Fruit fly (Drosophila melanogaster) whole organism, embryonic: ENCODE measurements around the gene CG4452.

Source experiments
- Antp ChIP-seq: fragments of 200-800 bp; sonication (Bioruptor generic); optimal IDR thresholded peaks from 3 replicates; lab custom pipeline; 2016; ENCODE audit warnings: missing biosample characterization, missing genetic modification characterization
- B-H2 ChIP-seq: fragments of 200-800 bp; sonication (Bioruptor generic); optimal IDR thresholded peaks from 2 replicates; lab custom pipeline; 2018; ENCODE audit warnings: missing biosample characterization, mild to moderate bottlenecking, missing genetic modification characterization
- Blimp-1 ChIP-seq: fragments of 200-800 bp; sonication (Bioruptor generic); optimal IDR thresholded peaks from 3 replicates; lab custom pipeline; 2018; ENCODE audit warnings: missing biosample characterization, missing genetic modification characterization, mild to moderate bottlenecking, moderate library complexity, missing genetic modification reagents
- CG12219 ChIP-seq: fragments of 200-800 bp; sonication (Bioruptor generic); optimal IDR thresholded peaks from 3 replicates; lab custom pipeline; 2018; ENCODE audit warnings: missing biosample characterization, mild to moderate bottlenecking, missing genetic modification characterization
- CG12391 ChIP-seq: fragments of 200-800 bp; sonication (Bioruptor generic); optimal IDR thresholded peaks from 3 replicates; lab custom pipeline; 2018; ENCODE audit warnings: missing biosample characterization, mild to moderate bottlenecking, missing genetic modification characterization, moderate library complexity
- CG12744 ChIP-seq: fragments of 200-800 bp; sonication (Bioruptor generic); optimal IDR thresholded peaks from 2 replicates; lab custom pipeline; 2016; ENCODE audit warnings: missing biosample characterization, missing genetic modification characterization
- CG12942 ChIP-seq: fragments of 200-800 bp; sonication (Bioruptor generic); optimal IDR thresholded peaks from 3 replicates; lab custom pipeline; 2016; ENCODE audit warnings: missing biosample characterization, missing genetic modification characterization
- CG14667 ChIP-seq: fragments of 200-800 bp; sonication (Bioruptor generic); IDR thresholded peaks from 2 replicates; pipeline ENCODE4 v1.3.6; 2022; ENCODE audit warnings: missing biosample characterization, missing genetic modification characterization
- CG15601 ChIP-seq: fragments of 200-800 bp; sonication (Bioruptor generic); optimal IDR thresholded peaks from 3 replicates; lab custom pipeline; 2019; ENCODE audit warnings: missing biosample characterization, mild to moderate bottlenecking, missing genetic modification characterization, moderate library complexity
- CG1602 ChIP-seq: fragments of 200-800 bp; sonication (Bioruptor generic); optimal IDR thresholded peaks from 3 replicates; lab custom pipeline; 2016; ENCODE audit warnings: missing biosample characterization, missing genetic modification characterization
- CG18476 ChIP-seq: fragments of 200-800 bp; sonication (Bioruptor generic); optimal IDR thresholded peaks from 2 replicates; lab custom pipeline; 2016; ENCODE audit warnings: missing biosample characterization, mild to moderate bottlenecking, missing genetic modification characterization
- CG32532 ChIP-seq: fragments of 200-800 bp; sonication (Bioruptor generic); IDR thresholded peaks from 2 replicates; pipeline ENCODE4 v1.3.6; 2022; ENCODE audit warnings: missing biosample characterization, missing genetic modification characterization
- CG3407 ChIP-seq: fragments of 200-800 bp; sonication (Bioruptor generic); optimal IDR thresholded peaks from 2 replicates; lab custom pipeline; 2018; ENCODE audit warnings: missing biosample characterization, mild to moderate bottlenecking, missing genetic modification characterization
- CG3995 ChIP-seq: fragments of 200-800 bp; sonication (Bioruptor generic); optimal IDR thresholded peaks from 3 replicates; lab custom pipeline; 2016; ENCODE audit warnings: missing biosample characterization, missing genetic modification characterization
- CG42726 ChIP-seq: fragments of 200-800 bp; sonication (Bioruptor generic); IDR thresholded peaks from 2 replicates; pipeline ENCODE4 v1.3.6; 2022; ENCODE audit warnings: missing biosample characterization, missing genetic modification characterization; ENCODE audit not compliant: partially characterized antibody
- CG6791 ChIP-seq: fragments of 200-800 bp; sonication (Bioruptor generic); IDR thresholded peaks from 3 replicates; pipeline ENCODE4 v1.3.6; 2022; ENCODE audit warnings: missing biosample characterization, missing genetic modification characterization; ENCODE audit not compliant: partially characterized antibody
- CG7271 ChIP-seq: fragments of 200-800 bp; sonication (Bioruptor generic); optimal IDR thresholded peaks from 2 replicates; lab custom pipeline; 2018; ENCODE audit warnings: missing biosample characterization, mild to moderate bottlenecking, missing genetic modification characterization, moderate library complexity
- CG7963 ChIP-seq: fragments of 200-800 bp; sonication (Bioruptor generic); IDR thresholded peaks from 3 replicates; pipeline ENCODE4 v1.3.6; 2022; ENCODE audit warnings: missing biosample characterization, missing genetic modification characterization; ENCODE audit not compliant: partially characterized antibody
- CG8924 ChIP-seq: fragments of 200-800 bp; optimal IDR thresholded peaks from 3 replicates; lab custom pipeline; 2019; ENCODE audit warnings: missing biosample characterization, mild to moderate bottlenecking, missing genetic modification characterization, moderate library complexity
- CG9932 ChIP-seq: fragments of 200-800 bp; sonication (Bioruptor generic); IDR thresholded peaks from 2 replicates; pipeline ENCODE4 v1.3.6; 2022; ENCODE audit warnings: missing biosample characterization, missing genetic modification characterization
- Dbx ChIP-seq: fragments of 200-800 bp; sonication (Bioruptor generic); IDR thresholded peaks from 3 replicates; pipeline ENCODE4 v1.3.6; 2022; ENCODE audit warnings: missing biosample characterization, missing genetic modification characterization
- Dref ChIP-seq: fragments of 200-800 bp; sonication (Bioruptor generic); IDR thresholded peaks from 2 replicates; pipeline ENCODE4 v1.3.6; 2022; ENCODE audit warnings: missing biosample characterization, missing genetic modification characterization
- Hand ChIP-seq: fragments of 200-800 bp; sonication (Bioruptor generic); optimal IDR thresholded peaks from 2 replicates; lab custom pipeline; 2017; ENCODE audit warnings: mild to moderate bottlenecking, missing biosample characterization, missing genetic modification reagents, missing genetic modification characterization
- Hmx ChIP-seq: fragments of 200-800 bp; sonication (Bioruptor generic); optimal IDR thresholded peaks from 2 replicates; lab custom pipeline; 2016; ENCODE audit warnings: missing biosample characterization, missing genetic modification characterization
- Hr3 ChIP-seq: fragments of 200-800 bp; sonication (Bioruptor generic); optimal IDR thresholded peaks from 3 replicates; lab custom pipeline; 2016; ENCODE audit warnings: missing biosample characterization, missing genetic modification characterization
- Med ChIP-seq: fragments of 200-800 bp; sonication (Bioruptor generic); peaks from one replicate; lab custom pipeline; 2016; ENCODE audit warnings: missing biosample characterization, missing genetic modification characterization, mild to moderate bottlenecking, inconsistent platforms, moderate library complexity
- Scr ChIP-seq: fragments of 200-800 bp; sonication (Bioruptor generic); IDR thresholded peaks from 2 replicates; pipeline ENCODE4 v1.3.6; 2022; ENCODE audit warnings: missing biosample characterization, missing genetic modification characterization; ENCODE audit not compliant: partially characterized antibody
- Sin3A ChIP-seq: fragments of >200 bp; optimal IDR thresholded peaks from 2 replicates; lab custom pipeline; 2018
- Tbp ChIP-seq: fragments of >200 bp; optimal IDR thresholded peaks from 2 replicates; lab custom pipeline; 2018; ENCODE audit warnings: missing biosample characterization, missing genetic modification characterization
- Xbp1 ChIP-seq: fragments of 200-800 bp; sonication (Bioruptor generic); optimal IDR thresholded peaks from 3 replicates; lab custom pipeline; 2016; ENCODE audit warnings: missing biosample characterization, mild to moderate bottlenecking, missing genetic modification characterization
- fd96Cb ChIP-seq: fragments of 200-800 bp; sonication (Bioruptor generic); optimal IDR thresholded peaks from 2 replicates; lab custom pipeline; 2018; ENCODE audit warnings: missing biosample characterization, mild to moderate bottlenecking, missing genetic modification characterization, moderate library complexity
- hb ChIP-seq: fragments of 200-800 bp; sonication (Bioruptor generic); IDR thresholded peaks from 3 replicates; pipeline ENCODE4 v1.3.6; 2022; ENCODE audit warnings: missing biosample characterization, missing genetic modification characterization; ENCODE audit not compliant: partially characterized antibody
- knrl ChIP-seq: fragments of 200-800 bp; sonication (Bioruptor generic); IDR thresholded peaks from 3 replicates; pipeline ENCODE4 v1.3.6; 2022; ENCODE audit warnings: missing biosample characterization, missing genetic modification characterization; ENCODE audit not compliant: partially characterized antibody
- lbe ChIP-seq: fragments of 200-800 bp; sonication (Bioruptor generic); optimal IDR thresholded peaks from 2 replicates; lab custom pipeline; 2016; ENCODE audit warnings: missing biosample characterization, mild to moderate bottlenecking, missing genetic modification characterization
- mam ChIP-seq: fragments of 200-800 bp; sonication (Bioruptor generic); optimal IDR thresholded peaks from 3 replicates; lab custom pipeline; 2016; ENCODE audit warnings: missing biosample characterization, missing genetic modification characterization
- mld ChIP-seq: fragments of 200-800 bp; sonication (Bioruptor generic); IDR thresholded peaks from 3 replicates; pipeline ENCODE4 v1.3.6; 2022; ENCODE audit warnings: missing biosample characterization, missing genetic modification characterization; ENCODE audit not compliant: partially characterized antibody
- nerfin-2 ChIP-seq: fragments of 200-800 bp; sonication (Bioruptor generic); IDR thresholded peaks from 2 replicates; pipeline ENCODE4 v1.3.6; 2022; ENCODE audit warnings: missing biosample characterization, missing genetic modification characterization; ENCODE audit not compliant: partially characterized antibody
- pan ChIP-seq, 4 experiments: fragments of >200 bp in 3 of 4; fragments of 200-800 bp in 1 of 4; sonication (Bioruptor generic) in 1 of 4; optimal IDR thresholded peaks in 3 of 4; IDR thresholded peaks in 1 of 4; 2 replicates each; pipeline versions ENCODE4 v1.3.6 to Lab custom; 2017 to 2022; ENCODE audit warnings: missing biosample characterization in 2 of 4, missing genetic modification characterization in 2 of 4, mixed read lengths in 1 of 4
- pho ChIP-seq: fragments of 200-800 bp; sonication (Bioruptor generic); optimal IDR thresholded peaks from 2 replicates; lab custom pipeline; 2016; ENCODE audit warnings: missing biosample characterization, missing genetic modification characterization
- phol ChIP-seq: fragments of 200-800 bp; sonication (Bioruptor generic); optimal IDR thresholded peaks from 3 replicates; lab custom pipeline; 2018; ENCODE audit warnings: missing biosample characterization, mild to moderate bottlenecking, missing genetic modification characterization, moderate library complexity
- row ChIP-seq: fragments of 200-800 bp; sonication (Bioruptor generic); IDR thresholded peaks from 3 replicates; pipeline ENCODE4 v1.3.6; 2022; ENCODE audit warnings: missing biosample characterization, missing genetic modification characterization
- sc ChIP-seq, 3 experiments: fragments of >200 bp in 2 of 3; fragments of 200-800 bp in 1 of 3; sonication (Bioruptor generic) in 1 of 3; optimal IDR thresholded peaks; 2 replicates in 2 of 3; 3 replicates in 1 of 3; lab custom pipeline; 2017; ENCODE audit warnings: mild to moderate bottlenecking in 1 of 3, missing biosample characterization in 1 of 3, missing genetic modification characterization in 1 of 3, missing genetic modification reagents in 1 of 3
- slbo ChIP-seq: fragments of 200-800 bp; sonication (Bioruptor generic); IDR thresholded peaks from 2 replicates; pipeline ENCODE4 v1.3.6; 2022; ENCODE audit warnings: missing biosample characterization, missing genetic modification characterization
- sna ChIP-seq: fragments of 200-800 bp; sonication (Bioruptor generic); IDR thresholded peaks from 2 replicates; pipeline ENCODE4 v1.3.6; 2022; ENCODE audit warnings: missing biosample characterization, missing genetic modification characterization; ENCODE audit not compliant: partially characterized antibody
- tin ChIP-seq: fragments of 200-800 bp; sonication (Bioruptor generic); optimal IDR thresholded peaks from 3 replicates; lab custom pipeline; 2016; ENCODE audit warnings: missing biosample characterization, missing genetic modification characterization
- tna ChIP-seq: fragments of 200-800 bp; sonication (Bioruptor generic); IDR thresholded peaks from 2 replicates; pipeline ENCODE4 v1.3.6; 2022; ENCODE audit warnings: missing biosample characterization, missing genetic modification characterization; ENCODE audit not compliant: partially characterized antibody
- trem ChIP-seq: fragments of 200-800 bp; optimal IDR thresholded peaks from 3 replicates; lab custom pipeline; 2019; ENCODE audit warnings: missing biosample characterization, mild to moderate bottlenecking, missing genetic modification characterization, moderate library complexity

The CG4452 gene

dm6 chr3L:9366850-9367430 lies at the start of gene CG4452, which contains the start of gene Klp67A (continued):
- TF ChIP-seq Med (GFP tag; lab: Kevin White, UChicago) (peak; percentile 87), Xbp1 (peak; percentile 43), tna (GFP tag; lab: Robert Waterston, UW) (peak; percentile 71; the same call in 1 of the 2 replicates), Tbp (GFP tag; lab: Kevin White, UChicago) (no peak), hb (peak; percentile 92; the same call in 2 of the 3 replicates), CG3407 (GFP tag; lab: Kevin White, UChicago) (no peak), CG12942 (GFP tag; lab: Kevin White, UChicago) (peak; percentile 3), Antp (GFP tag; lab: Kevin White, UChicago) (no peak), CG32532 (GFP tag; lab: Robert Waterston, UW) (peak; percentile 45; the same call in 1 of the 2 replicates), Hr3 (GFP tag; lab: Kevin White, UChicago) (peak; percentile 43), pan (optimal IDR thresholded peaks at IDR 0.05; lab: Kevin White, UChicago) (no peak), pan (GFP tag; optimal IDR thresholded peaks at IDR 0.05 in 1 of 2, IDR thresholded peaks at IDR 0.05 in 1 of 2) (peak in 1 of 2 experiments; percentile 5), CG14667 (0 out of 2 replicates have a peak, but pooled peaks have one; percentile 16), CG12744 (GFP tag; lab: Kevin White, UChicago) (no peak), row (GFP tag; lab: Robert Waterston, UW) (peak; percentile 72), pho (GFP tag; lab: Kevin White, UChicago) (peak; percentile 43), Blimp-1 (no peak), CG7271 (tag; lab: Kevin White, UChicago) (peak; percentile 31), CG18476 (GFP tag; lab: Kevin White, UChicago) (peak; percentile 37), Dref (GFP tag; lab: Robert Waterston, UW) (peak; percentile 74), trem (peak; percentile 77), CG12391 (tag; lab: Kevin White, UChicago) (peak; percentile 76), CG7963 (peak; percentile 78), mld (peak; percentile 71), B-H2 (GFP tag; lab: Kevin White, UChicago) (peak; percentile 27), phol (tag; lab: Kevin White, UChicago) (peak; percentile 85), sc (optimal IDR thresholded peaks at IDR 0.05; lab: Kevin White, UChicago) (no peak), sc (GFP tag; optimal IDR thresholded peaks at IDR 0.05; lab: Kevin White, UChicago) (peak; percentile 47), CG1602 (GFP tag; lab: Kevin White, UChicago) (peak; percentile 34), Dbx (0 out of 3 replicates have a peak, but pooled peaks have one; percentile 27), CG6791 (GFP tag; lab: Robert Waterston, UW) (peak; percentile 83), Hand (GFP tag; lab: Kevin White, UChicago) (no peak), CG9932 (GFP tag; lab: Robert Waterston, UW) (peak; percentile 60), CG3995 (peak; percentile 85), Sin3A (lab: Kevin White, UChicago) (peak; percentile 82), nerfin-2 (GFP tag; lab: Robert Waterston, UW) (peak; percentile 87), slbo (GFP tag; lab: Robert Waterston, UW) (peak; percentile 50; the same call in 1 of the 2 replicates), CG8924 (tag; lab: Kevin White, UChicago) (peak; percentile 72), sna (GFP tag; lab: Robert Waterston, UW) (peak; percentile 91), Scr (GFP tag; lab: Robert Waterston, UW) (peak; percentile 97), mam (peak; percentile 22), CG42726 (peak; percentile 56), knrl (GFP tag; lab: Robert Waterston, UW) (peak; percentile 93), lbe (GFP tag; lab: Kevin White, UChicago) (peak; percentile 47), CG12219 (GFP tag; lab: Kevin White, UChicago) (no peak), tin (GFP tag; lab: Kevin White, UChicago) (peak; percentile 55), Hmx (no peak), CG15601 (peak; percentile 60), fd96Cb (tag; lab: Kevin White, UChicago) (no peak)
